Fruit fly (Drosophila melanogaster) whole organism, embryonic: ENCODE data around the gene Mdh1.
A peak's percentile ranks its signal among the peaks of the same experiment; 100 is the strongest.

Experiments
- Bdp1 ChIP-seq: fragments of 200-800 bp; sonication (Bioruptor generic); optimal IDR thresholded peaks from 3 replicates; lab custom pipeline; 2016; ENCODE audit warnings: missing biosample characterization, missing genetic modification characterization
- Bgb ChIP-seq: fragments of 200-800 bp; sonication (Bioruptor generic); IDR thresholded peaks from 2 replicates; pipeline ENCODE4 v1.3.6; 2022; ENCODE audit warnings: missing biosample characterization, missing genetic modification characterization; ENCODE audit not compliant: partially characterized antibody
- CG10274 ChIP-seq: fragments of 200-800 bp; sonication (Bioruptor generic); optimal IDR thresholded peaks from 3 replicates; lab custom pipeline; 2017; ENCODE audit warnings: missing biosample characterization, mild to moderate bottlenecking, missing genetic modification characterization
- CG10565 ChIP-seq: fragments of 200-800 bp; sonication (Bioruptor generic); optimal IDR thresholded peaks from 3 replicates; lab custom pipeline; 2016; ENCODE audit warnings: missing biosample characterization, mild to moderate bottlenecking, missing genetic modification characterization
- CG11093 ChIP-seq: fragments of 200-800 bp; sonication (Bioruptor generic); IDR thresholded peaks from 3 replicates; pipeline ENCODE4 v1.3.6; 2022; ENCODE audit warnings: missing biosample characterization, missing genetic modification characterization
- CG14667 ChIP-seq: fragments of 200-800 bp; sonication (Bioruptor generic); IDR thresholded peaks from 2 replicates; pipeline ENCODE4 v1.3.6; 2022; ENCODE audit warnings: missing biosample characterization, missing genetic modification characterization
- CG17186 ChIP-seq: fragments of 200-800 bp; sonication (Bioruptor generic); optimal IDR thresholded peaks from 3 replicates; lab custom pipeline; 2017; ENCODE audit warnings: missing biosample characterization, missing genetic modification reagents, missing genetic modification characterization
- CG17361 ChIP-seq: fragments of 200-800 bp; sonication (Bioruptor generic); IDR thresholded peaks from 3 replicates; pipeline ENCODE4 v1.3.6; 2022; ENCODE audit warnings: missing biosample characterization, missing genetic modification characterization
- CG17612 ChIP-seq: fragments of 200-800 bp; sonication (Bioruptor generic); IDR thresholded peaks from 2 replicates; pipeline ENCODE4 v1.3.6; 2022; ENCODE audit warnings: missing biosample characterization, missing genetic modification characterization
- CG2199 ChIP-seq: fragments of 200-800 bp; sonication (Bioruptor generic); IDR thresholded peaks from 3 replicates; pipeline ENCODE4 v1.3.6; 2022; ENCODE audit warnings: missing biosample characterization, missing genetic modification characterization
- CG2889 ChIP-seq: fragments of 200-800 bp; sonication (Bioruptor generic); IDR thresholded peaks from 3 replicates; pipeline ENCODE4 v1.3.6; 2022; ENCODE audit warnings: missing biosample characterization, missing genetic modification characterization
- CG30403 ChIP-seq: fragments of 200-800 bp; sonication (Bioruptor generic); optimal IDR thresholded peaks from 3 replicates; lab custom pipeline; 2016; ENCODE audit warnings: missing biosample characterization, missing genetic modification characterization
- CG31365 ChIP-seq: fragments of 200-800 bp; sonication (Bioruptor generic); optimal IDR thresholded peaks from 2 replicates; lab custom pipeline; 2018; ENCODE audit warnings: missing biosample characterization, mild to moderate bottlenecking, missing genetic modification characterization
- CG34376 ChIP-seq: fragments of 200-800 bp; sonication (Bioruptor generic); optimal IDR thresholded peaks from 2 replicates; lab custom pipeline; 2018; ENCODE audit warnings: missing biosample characterization, mild to moderate bottlenecking, missing genetic modification characterization
- CG3838 ChIP-seq: fragments of 200-800 bp; sonication (Bioruptor generic); optimal IDR thresholded peaks from 3 replicates; lab custom pipeline; 2016; ENCODE audit warnings: missing biosample characterization, missing genetic modification characterization
- CG42726 ChIP-seq: fragments of 200-800 bp; sonication (Bioruptor generic); IDR thresholded peaks from 2 replicates; pipeline ENCODE4 v1.3.6; 2022; ENCODE audit warnings: missing biosample characterization, missing genetic modification characterization; ENCODE audit not compliant: partially characterized antibody
- CG4282 ChIP-seq: fragments of 200-800 bp; sonication (Bioruptor generic); optimal IDR thresholded peaks from 2 replicates; lab custom pipeline; 2016; ENCODE audit warnings: missing biosample characterization, missing genetic modification characterization
- CG4707 ChIP-seq: fragments of 200-800 bp; sonication (Bioruptor generic); optimal IDR thresholded peaks from 2 replicates; lab custom pipeline; 2018; ENCODE audit warnings: missing biosample characterization, mild to moderate bottlenecking, missing genetic modification characterization, moderate library complexity
- CG6689 ChIP-seq: fragments of 200-800 bp; sonication (Bioruptor generic); IDR thresholded peaks from 2 replicates; pipeline ENCODE4 v1.3.6; 2022; ENCODE audit warnings: missing biosample characterization, missing genetic modification characterization
- CG6854 ChIP-seq: fragments of 200-800 bp; sonication (Bioruptor generic); optimal IDR thresholded peaks from 3 replicates; lab custom pipeline; 2017; ENCODE audit warnings: missing biosample characterization, mild to moderate bottlenecking, missing genetic modification characterization
- CG8089 ChIP-seq: fragments of 200-800 bp; sonication (Bioruptor generic); optimal IDR thresholded peaks from 3 replicates; lab custom pipeline; 2016; ENCODE audit warnings: missing biosample characterization, missing genetic modification characterization
- CTCF ChIP-seq: fragments of 200-800 bp; sonication (Bioruptor generic); optimal IDR thresholded peaks from 2 replicates; lab custom pipeline; 2017; ENCODE audit warnings: missing biosample characterization, mild to moderate bottlenecking, missing genetic modification characterization, moderate library complexity
- Doc3 ChIP-seq: fragments of 200-800 bp; sonication (Bioruptor generic); IDR thresholded peaks from 3 replicates; pipeline ENCODE4 v1.3.6; 2022; ENCODE audit warnings: missing biosample characterization, missing genetic modification characterization; ENCODE audit not compliant: partially characterized antibody
- Dp ChIP-seq: fragments of 200-800 bp; sonication (Bioruptor generic); optimal IDR thresholded peaks from 2 replicates; lab custom pipeline; 2018; ENCODE audit warnings: missing biosample characterization, mild to moderate bottlenecking, missing genetic modification characterization, moderate library complexity
- Hr51 ChIP-seq, 2 experiments: fragments of 200-800 bp; sonication (Bioruptor generic); optimal IDR thresholded peaks; 2 replicates in 1 of 2; 3 replicates in 1 of 2; lab custom pipeline; 2016 to 2018; ENCODE audit warnings: missing biosample characterization in 2 of 2, missing genetic modification characterization in 2 of 2, mild to moderate bottlenecking in 1 of 2, moderate library complexity in 1 of 2
- Meics ChIP-seq: fragments of 200-800 bp; sonication (Bioruptor generic); optimal IDR thresholded peaks from 2 replicates; lab custom pipeline; 2017; ENCODE audit warnings: missing biosample characterization, mild to moderate bottlenecking, missing genetic modification characterization
- Sry-β ChIP-seq: fragments of 200-800 bp; sonication (Bioruptor generic); optimal IDR thresholded peaks from 2 replicates; lab custom pipeline; 2018; ENCODE audit warnings: missing biosample characterization, mild to moderate bottlenecking, missing genetic modification characterization, moderate library complexity
- Usf ChIP-seq: fragments of 200-800 bp; sonication (Bioruptor generic); optimal IDR thresholded peaks from 2 replicates; lab custom pipeline; 2017; ENCODE audit warnings: missing genotype, missing biosample characterization, missing genetic modification characterization
- ac ChIP-seq: fragments of 200-800 bp; sonication (Bioruptor generic); optimal IDR thresholded peaks from 3 replicates; lab custom pipeline; 2017; ENCODE audit warnings: missing biosample characterization, mild to moderate bottlenecking, missing genetic modification characterization
- amos ChIP-seq: fragments of 200-800 bp; sonication (Bioruptor generic); IDR thresholded peaks from 2 replicates; pipeline ENCODE4 v1.3.6; 2022; ENCODE audit warnings: missing biosample characterization, missing genetic modification characterization; ENCODE audit not compliant: partially characterized antibody
- bigmax ChIP-seq: fragments of 200-800 bp; sonication (Bioruptor generic); optimal IDR thresholded peaks from 2 replicates; lab custom pipeline; 2018; ENCODE audit warnings: missing biosample characterization, mild to moderate bottlenecking, missing genetic modification characterization
- caup ChIP-seq: fragments of 200-800 bp; sonication (Bioruptor generic); optimal IDR thresholded peaks from 3 replicates; lab custom pipeline; 2017; ENCODE audit warnings: missing biosample characterization, mild to moderate bottlenecking, missing genetic modification characterization, moderate library complexity; ENCODE audit not compliant: severe bottlenecking
- croc ChIP-seq: fragments of 200-800 bp; sonication (Bioruptor generic); conservative IDR thresholded peaks from 3 replicates; pipeline ENCODE4 v1.3.6; 2022; ENCODE audit warnings: missing biosample characterization, missing genetic modification characterization
- dmrt11E ChIP-seq: fragments of 200-800 bp; sonication (Bioruptor generic); optimal IDR thresholded peaks from 3 replicates; lab custom pipeline; 2018; ENCODE audit warnings: missing biosample characterization, mild to moderate bottlenecking, missing genetic modification characterization, moderate library complexity
- eve ChIP-seq, 2 experiments: fragments of >200 bp; optimal IDR thresholded peaks; 2 replicates each; lab custom pipeline; 2017; ENCODE audit warnings: missing biosample characterization in 2 of 2, missing genetic modification characterization in 2 of 2
- exex ChIP-seq: fragments of 200-800 bp; sonication (Bioruptor generic); optimal IDR thresholded peaks from 4 replicates; lab custom pipeline; 2018; ENCODE audit warnings: missing biosample characterization, mild to moderate bottlenecking, missing genetic modification characterization, moderate library complexity
- fd3F ChIP-seq: fragments of 200-800 bp; sonication (Bioruptor generic); optimal IDR thresholded peaks from 2 replicates; lab custom pipeline; 2018; ENCODE audit warnings: missing biosample characterization, mild to moderate bottlenecking, missing genetic modification characterization, moderate library complexity
- fd64A ChIP-seq: fragments of 200-800 bp; sonication (Bioruptor generic); optimal IDR thresholded peaks from 3 replicates; lab custom pipeline; 2018; ENCODE audit warnings: missing biosample characterization, mild to moderate bottlenecking, missing genetic modification characterization
- gcm ChIP-seq: fragments of 200-800 bp; sonication (Bioruptor generic); optimal IDR thresholded peaks from 2 replicates; lab custom pipeline; 2019; ENCODE audit warnings: missing biosample characterization, mild to moderate bottlenecking, missing genetic modification characterization, moderate library complexity
- grn ChIP-seq: fragments of 200-800 bp; sonication (Bioruptor generic); optimal IDR thresholded peaks from 3 replicates; lab custom pipeline; 2017; ENCODE audit warnings: missing biosample characterization, missing genetic modification characterization
- gsb ChIP-seq: fragments of 200-800 bp; sonication (Bioruptor generic); IDR thresholded peaks from 2 replicates; pipeline ENCODE4 v1.3.6; 2022; ENCODE audit warnings: missing biosample characterization, missing genetic modification characterization
- gt ChIP-seq: fragments of 200-800 bp; sonication (Bioruptor generic); IDR thresholded peaks from 2 replicates; pipeline ENCODE4 v1.3.6; 2022; ENCODE audit warnings: missing biosample characterization, missing genetic modification characterization
- hth ChIP-seq: fragments of >200 bp; optimal IDR thresholded peaks from 2 replicates; lab custom pipeline; 2017; ENCODE audit warnings: inconsistent platforms
- lbe ChIP-seq: fragments of 200-800 bp; sonication (Bioruptor generic); optimal IDR thresholded peaks from 2 replicates; lab custom pipeline; 2016; ENCODE audit warnings: missing biosample characterization, mild to moderate bottlenecking, missing genetic modification characterization
- rib ChIP-seq: fragments of 200-800 bp; sonication (Bioruptor generic); IDR thresholded peaks from 2 replicates; pipeline ENCODE4 v1.3.6; 2022; ENCODE audit warnings: missing biosample characterization, missing genetic modification characterization
- sd ChIP-seq: fragments of 200-800 bp; sonication (Bioruptor generic); optimal IDR thresholded peaks from 3 replicates; lab custom pipeline; 2018; ENCODE audit warnings: missing biosample characterization, mild to moderate bottlenecking, missing genetic modification characterization, moderate library complexity
- sug ChIP-seq: fragments of 200-800 bp; optimal IDR thresholded peaks from 2 replicates; lab custom pipeline; 2019; ENCODE audit warnings: missing biosample characterization, mild to moderate bottlenecking, missing genetic modification characterization, moderate library complexity
- tll ChIP-seq, 2 experiments: fragments of 200-800 bp in 1 of 2; fragments of >200 bp in 1 of 2; sonication (Bioruptor generic) in 1 of 2; optimal IDR thresholded peaks; 2 replicates each; lab custom pipeline; 2017 to 2019; ENCODE audit warnings: missing biosample characterization in 2 of 2, missing genetic modification characterization in 2 of 2, mild to moderate bottlenecking in 1 of 2, moderate library complexity in 1 of 2
- trh ChIP-seq: fragments of 200-800 bp; sonication (Bioruptor generic); optimal IDR thresholded peaks from 2 replicates; lab custom pipeline; 2016; ENCODE audit warnings: missing biosample characterization, missing genetic modification characterization
- unpg ChIP-seq: fragments of 200-800 bp; sonication (Bioruptor generic); optimal IDR thresholded peaks from 3 replicates; lab custom pipeline; 2018; ENCODE audit warnings: missing biosample characterization, mild to moderate bottlenecking, missing genetic modification characterization, moderate library complexity

The Mdh1 gene

DNA sequence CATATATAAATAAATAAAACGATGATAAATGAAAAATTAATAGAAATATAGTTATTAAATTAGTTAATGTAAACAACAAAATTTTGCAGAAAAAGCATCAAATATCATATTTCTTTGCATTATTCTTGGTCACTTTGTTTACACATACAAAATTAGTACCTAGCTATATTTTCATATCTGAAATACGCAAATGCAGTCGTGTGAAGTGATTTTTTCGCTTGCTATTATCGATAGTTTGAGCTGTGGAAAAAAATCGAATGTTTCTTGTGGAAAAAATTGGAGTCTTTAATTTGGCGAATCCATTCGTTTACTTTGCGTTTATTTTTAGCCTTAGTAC, 324 bp upstream of the Mdh1 start, which contains the start of gene Cnot4 (continued):
- TF ChIP-seq Sry-β (GFP tag; lab: Kevin White, UChicago): peak; percentile 78
- no peak for TF ChIP-seq ac (GFP tag; lab: Kevin White, UChicago)
- TF ChIP-seq gsb (GFP tag; lab: Robert Waterston, UW): no peak
- no peak for TF ChIP-seq Bdp1 (GFP tag; lab: Kevin White, UChicago)
- TF ChIP-seq CG4282 (GFP tag; lab: Kevin White, UChicago): no peak
- TF ChIP-seq CG2889 (GFP tag; lab: Robert Waterston, UW): no peak
- TF ChIP-seq tll (GFP tag; optimal IDR thresholded peaks at IDR 0.05; lab: Kevin White, UChicago): no peak
- no peak for TF ChIP-seq CG8089 (GFP tag; lab: Kevin White, UChicago)
- TF ChIP-seq CG3838 (GFP tag; lab: Kevin White, UChicago): no peak
- no peak for TF ChIP-seq eve (GFP tag; optimal IDR thresholded peaks at IDR 0.05; lab: Kevin White, UChicago)
- no peak for TF ChIP-seq fd3F (GFP tag; lab: Kevin White, UChicago)
- no peak for TF ChIP-seq fd64A (GFP tag; lab: Kevin White, UChicago)
- TF ChIP-seq Dp: peak; percentile 1
- no peak for TF ChIP-seq gt (GFP tag; lab: Robert Waterston, UW)
- TF ChIP-seq Hr51 (GFP tag; optimal IDR thresholded peaks at IDR 0.05; lab: Kevin White, UChicago): no peak
- no peak for TF ChIP-seq CG31365 (tag; lab: Kevin White, UChicago)
- TF ChIP-seq CG30403 (GFP tag; lab: Kevin White, UChicago): no peak
- no peak for TF ChIP-seq lbe (GFP tag; lab: Kevin White, UChicago)
- no peak for TF ChIP-seq trh
- no peak for TF ChIP-seq rib (GFP tag; lab: Robert Waterston, UW)
- no peak for TF ChIP-seq CG6689
- TF ChIP-seq Doc3 (GFP tag; lab: Robert Waterston, UW): peak; percentile 38; the same call in 1 of the 3 replicates
- no peak for TF ChIP-seq CG17186 (GFP tag; lab: Kevin White, UChicago)
- no peak for TF ChIP-seq Meics
- TF ChIP-seq Usf: no peak
- no peak for TF ChIP-seq CG11093
- no peak for TF ChIP-seq CG2199 (GFP tag; lab: Robert Waterston, UW)
- TF ChIP-seq CG6854 (GFP tag; lab: Kevin White, UChicago): no peak
- no peak for TF ChIP-seq croc (GFP tag; lab: Robert Waterston, UW)
- no peak for TF ChIP-seq CG14667 (GFP tag; lab: Robert Waterston, UW)
- TF ChIP-seq unpg: no peak
- TF ChIP-seq hth (lab: Kevin White, UChicago): no peak
- peak; percentile 36 for TF ChIP-seq dmrt11E (tag; lab: Kevin White, UChicago)
- 0 out of 2 replicates have a peak, but pooled peaks have one; percentile 12 for TF ChIP-seq CG42726 (GFP tag; lab: Robert Waterston, UW)
- TF ChIP-seq, all 482 proteins: peak for 43

DNA sequence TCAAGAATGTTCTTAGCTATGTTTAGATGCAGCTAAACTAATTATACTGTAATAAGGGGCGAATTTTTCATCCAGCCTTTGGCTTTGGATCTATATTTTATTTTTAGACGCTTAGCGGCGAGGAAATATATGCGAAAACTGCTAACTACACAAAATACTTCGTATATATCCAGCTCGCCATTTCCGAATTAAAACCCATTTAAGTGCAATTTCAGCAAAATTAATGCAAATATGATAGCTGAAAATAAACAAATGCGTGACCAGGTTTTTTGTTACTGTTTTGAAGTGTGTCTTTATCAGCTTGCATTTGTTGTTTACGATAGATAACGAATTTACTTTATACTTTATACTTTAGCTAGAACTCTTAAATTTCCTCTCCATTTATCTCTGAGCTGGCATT, 1.1 kb downstream of the Mdh1 start:
- peak in 1 of 2 experiments; percentile 13 for TF ChIP-seq eve (GFP tag; optimal IDR thresholded peaks at IDR 0.05; lab: Kevin White, UChicago)
- TF ChIP-seq CG17612 (GFP tag; lab: Robert Waterston, UW): no peak

DNA sequence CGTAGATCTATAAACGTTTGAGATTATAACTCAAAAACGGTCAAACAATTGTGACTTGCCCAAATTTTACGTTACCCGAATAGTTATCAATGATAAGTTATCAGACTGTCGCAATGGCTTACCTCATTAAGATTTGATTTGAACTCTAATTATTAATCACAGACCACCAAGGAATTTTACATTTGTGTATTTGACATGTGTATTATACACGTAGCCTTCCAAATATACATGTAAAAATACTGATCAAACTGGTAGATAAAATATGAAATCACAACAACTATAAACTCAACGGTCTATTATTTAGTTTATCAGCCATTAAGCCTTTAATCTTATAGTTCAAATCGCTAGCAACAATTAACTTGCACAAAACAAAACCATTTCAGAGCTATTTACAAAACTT, 2.7 kb downstream of the Mdh1 start:
- TF ChIP-seq CG34376 (GFP tag; lab: Kevin White, UChicago) (peak; percentile 50), lbe (GFP tag; lab: Kevin White, UChicago) (no peak), CG10565 (GFP tag; lab: Kevin White, UChicago) (no peak), gcm (GFP tag; lab: Kevin White, UChicago) (no peak), grn (GFP tag; lab: Kevin White, UChicago) (peak; percentile 69), CTCF (peak; percentile 4), CG10274 (GFP tag; lab: Kevin White, UChicago) (no peak), amos (peak; percentile 48; the same call in 1 of the 2 replicates), Bgb (peak; percentile 60), sd (tag; lab: Kevin White, UChicago) (peak; percentile 85), sug (tag; lab: Kevin White, UChicago) (peak; percentile 99), bigmax (GFP tag; lab: Kevin White, UChicago) (no peak), caup (GFP tag; lab: Kevin White, UChicago) (no peak), CG17361 (GFP tag; lab: Robert Waterston, UW) (no peak), CG4707 (GFP tag; lab: Kevin White, UChicago) (no peak), exex (tag; lab: Kevin White, UChicago) (peak; percentile 96)
